Worm (Caenorhabditis elegans): ENCODE data around the gene Y38H6C.15.

The Y38H6C.15 gene

ce11 chrV:20580511-20581040 lies 44.5 kb upstream of the Y38H6C.15 start, which contains the start of gene F26F2.7 (continued):
- peak; percentile 65 for TF ChIP-seq unc-130 (GFP tag; optimal IDR thresholded peaks at IDR 0.05)
- peak; percentile 79 for TF ChIP-seq attf-6 (GFP tag; IDR thresholded peaks at IDR 0.05)
- peak; percentile 99 for TF ChIP-seq madf-6 (GFP tag; IDR thresholded peaks at IDR 0.05)
- peak; percentile 80; the same call in 1 of the 2 replicates for TF ChIP-seq lir-1 (GFP tag; conservative IDR thresholded peaks at IDR 0.05)
- peak; percentile 98 for TF ChIP-seq dox-1 (GFP tag; IDR thresholded peaks at IDR 0.05)
- TF ChIP-seq mxl-1 (tag; optimal IDR thresholded peaks at IDR 0.05), result peak; percentile 9
- peak; percentile 71 for TF ChIP-seq K12H6.12 (tag; optimal IDR thresholded peaks at IDR 0.05)
- TF ChIP-seq Y53G8AR.9 (GFP tag; conservative IDR thresholded peaks at IDR 0.05), result peak; percentile 88
- peak; percentile 92 for TF ChIP-seq attf-5 (GFP tag; optimal IDR thresholded peaks at IDR 0.05)
- peak; percentile 57 for TF ChIP-seq efl-1 (GFP tag; optimal IDR thresholded peaks at IDR 0.05)
- TF ChIP-seq B0336.3 (GFP tag; IDR thresholded peaks at IDR 0.05), result peak; percentile 97
- TF ChIP-seq pha-4 (tag; optimal IDR thresholded peaks at IDR 0.05), result peak; percentile 48
- no peak for TF ChIP-seq ceh-27 (GFP tag; optimal IDR thresholded peaks at IDR 0.05)
- TF ChIP-seq nfya-1 (tag; optimal IDR thresholded peaks at IDR 0.05; ENCODE audit: borderline replicate concordance, insufficient read depth), result no peak
- no peak for TF ChIP-seq dpff-1 (tag; optimal IDR thresholded peaks at IDR 0.05)
- TF ChIP-seq rpc-1 (optimal IDR thresholded peaks at IDR 0.05), result no peak
- TF ChIP-seq rpc-1 (tag; optimal IDR thresholded peaks at IDR 0.05), result no peak
- peak; percentile 92 for TF ChIP-seq tlf-1 (GFP tag; optimal IDR thresholded peaks at IDR 0.05)
- peak; percentile 83 for TF ChIP-seq madf-3 (GFP tag; IDR thresholded peaks at IDR 0.05)
- no peak for TF ChIP-seq ztf-22 (GFP tag; optimal IDR thresholded peaks at IDR 0.05)
- TF ChIP-seq fkh-3 (tag; optimal IDR thresholded peaks at IDR 0.05), result no peak
- TF ChIP-seq ztf-6 (GFP tag; IDR thresholded peaks at IDR 0.05), result no peak
- TF ChIP-seq ekl-4 (GFP tag; IDR thresholded peaks at IDR 0.05), result peak; percentile 89
- TF ChIP-seq F55B11.4 (tag; optimal IDR thresholded peaks at IDR 0.05; ENCODE audit: borderline replicate concordance, insufficient read depth), result no peak
- TF ChIP-seq ceh-100 (GFP tag; IDR thresholded peaks at IDR 0.05), result no peak
- peak; percentile 79 for TF ChIP-seq K11D2.4 (GFP tag; IDR thresholded peaks at IDR 0.05)
- peak; percentile 59; the same call in 1 of the 2 replicates for TF ChIP-seq Y56A3A.18 (GFP tag; IDR thresholded peaks at IDR 0.05)
- peak; percentile 37 for TF ChIP-seq sptf-2 (GFP tag; optimal IDR thresholded peaks at IDR 0.05)
- TF ChIP-seq aptf-3 (GFP tag; IDR thresholded peaks at IDR 0.05), result no peak
- no peak for TF ChIP-seq hlh-26 (GFP tag; conservative IDR thresholded peaks at IDR 0.05)
- no peak for TF ChIP-seq bed-1 (GFP tag; IDR thresholded peaks at IDR 0.05)
- TF ChIP-seq ceh-79 (tag; optimal IDR thresholded peaks at IDR 0.05), result peak; percentile 29
- peak; percentile 30 for TF ChIP-seq F10E7.11 (tag; optimal IDR thresholded peaks at IDR 0.05)
- no peak for TF ChIP-seq hsf-1 (GFP tag; IDR thresholded peaks at IDR 0.05)
- peak; percentile 58 for TF ChIP-seq attf-3 (GFP tag; conservative IDR thresholded peaks at IDR 0.05)
- TF ChIP-seq atf-7 (tag; optimal IDR thresholded peaks at IDR 0.05), result peak; percentile 83
- no peak for TF ChIP-seq ceh-58 (GFP tag; IDR thresholded peaks at IDR 0.05)
- TF ChIP-seq lin-40 (tag; optimal IDR thresholded peaks at IDR 0.05), result peak; percentile 90
- TF ChIP-seq egrh-3 (GFP tag; IDR thresholded peaks at IDR 0.05), result peak; percentile 58; the same call in 1 of the 2 replicates
- no peak for TF ChIP-seq aptf-2 (GFP tag; conservative IDR thresholded peaks at IDR 0.05)
- peak; percentile 88 for TF ChIP-seq lin-54 (GFP tag; optimal IDR thresholded peaks at IDR 0.05)
- TF ChIP-seq ztf-25 (GFP tag; IDR thresholded peaks at IDR 0.05), result no peak
- TF ChIP-seq mel-28 (tag; optimal IDR thresholded peaks at IDR 0.05; ENCODE audit: borderline replicate concordance), result no peak
- no peak for TF ChIP-seq ztf-28 (GFP tag; IDR thresholded peaks at IDR 0.05)
- TF ChIP-seq egl-44 (GFP tag; IDR thresholded peaks at IDR 0.05), result no peak
- TF ChIP-seq xnd-1 (tag; optimal IDR thresholded peaks at IDR 0.05), result peak; percentile 100
- TF ChIP-seq F33H1.4 (GFP tag; IDR thresholded peaks at IDR 0.05), result peak; percentile 95
- TF ChIP-seq F39B2.1 (GFP tag; IDR thresholded peaks at IDR 0.05), result no peak
- TF ChIP-seq B0019.2 (GFP tag; conservative IDR thresholded peaks at IDR 0.05), result 0 out of 2 replicates have a peak, but pooled peaks have one; percentile 20
